Fruit fly (Drosophila melanogaster) whole organism, embryonic: Measurements from ENCODE around the gene Arp3.

Experiments used
- Awh ChIP-seq: fragments of 200-800 bp; sonication (Bioruptor generic); IDR thresholded peaks from 2 replicates; pipeline ENCODE4, ENCODE4 v1.3.6; 2022; ENCODE audit warnings: missing biosample characterization, missing genetic modification characterization
- Bteb2 ChIP-seq: fragments of 200-800 bp; sonication (Bioruptor generic); optimal IDR thresholded peaks from 2 replicates; lab custom pipeline; 2016; ENCODE audit warnings: missing biosample characterization, missing genetic modification characterization
- CG11093 ChIP-seq: fragments of 200-800 bp; sonication (Bioruptor generic); IDR thresholded peaks from 3 replicates; pipeline ENCODE4 v1.3.6; 2022; ENCODE audit warnings: missing biosample characterization, missing genetic modification characterization
- CG12155 ChIP-seq: fragments of 200-800 bp; sonication (Bioruptor generic); optimal IDR thresholded peaks from 3 replicates; lab custom pipeline; 2016; ENCODE audit warnings: missing biosample characterization, missing genetic modification characterization
- CG1233 ChIP-seq: fragments of 200-800 bp; sonication (Bioruptor generic); optimal IDR thresholded peaks from 4 replicates; lab custom pipeline; 2018; ENCODE audit warnings: missing biosample characterization, mild to moderate bottlenecking, missing genetic modification characterization
- CG12391 ChIP-seq: fragments of 200-800 bp; sonication (Bioruptor generic); optimal IDR thresholded peaks from 3 replicates; lab custom pipeline; 2018; ENCODE audit warnings: missing biosample characterization, mild to moderate bottlenecking, missing genetic modification characterization, moderate library complexity
- CG14667 ChIP-seq: fragments of 200-800 bp; sonication (Bioruptor generic); IDR thresholded peaks from 2 replicates; pipeline ENCODE4 v1.3.6; 2022; ENCODE audit warnings: missing biosample characterization, missing genetic modification characterization
- CG15514 ChIP-seq: fragments of 200-800 bp; sonication (Bioruptor generic); optimal IDR thresholded peaks from 3 replicates; lab custom pipeline; 2017; ENCODE audit warnings: missing biosample characterization, missing genetic modification characterization, mild to moderate bottlenecking, moderate library complexity, missing genetic modification reagents
- CG16779 ChIP-seq: fragments of 200-800 bp; sonication (Bioruptor generic); IDR thresholded peaks from 2 replicates; pipeline ENCODE4 v1.3.6; 2022; ENCODE audit warnings: missing biosample characterization, missing genetic modification characterization
- CG17829 ChIP-seq: fragments of 200-800 bp; optimal IDR thresholded peaks from 2 replicates; lab custom pipeline; 2019; ENCODE audit warnings: missing biosample characterization, mild to moderate bottlenecking, missing genetic modification characterization, moderate library complexity
- CG18262 ChIP-seq: fragments of 200-800 bp; optimal IDR thresholded peaks from 3 replicates; lab custom pipeline; 2019; ENCODE audit warnings: missing biosample characterization, mild to moderate bottlenecking, missing genetic modification characterization, moderate library complexity
- CG18476 ChIP-seq: fragments of 200-800 bp; sonication (Bioruptor generic); optimal IDR thresholded peaks from 2 replicates; lab custom pipeline; 2016; ENCODE audit warnings: missing biosample characterization, mild to moderate bottlenecking, missing genetic modification characterization
- CG18764 ChIP-seq: fragments of 200-800 bp; sonication (Bioruptor generic); optimal IDR thresholded peaks from 3 replicates; lab custom pipeline; 2016; ENCODE audit warnings: missing biosample characterization, missing genetic modification characterization
- CG31441 ChIP-seq: fragments of 200-800 bp; sonication (Bioruptor generic); IDR thresholded peaks from 2 replicates; pipeline ENCODE4 v1.3.6; 2022; ENCODE audit warnings: missing biosample characterization, missing genetic modification characterization
- CG33213 ChIP-seq: fragments of 200-800 bp; sonication (Bioruptor generic); optimal IDR thresholded peaks from 3 replicates; lab custom pipeline; 2016; ENCODE audit warnings: missing biosample characterization, missing genetic modification characterization
- CG3726 ChIP-seq: fragments of 200-800 bp; sonication (Bioruptor generic); IDR thresholded peaks from 3 replicates; pipeline ENCODE4, ENCODE4 v1.3.6; 2022; ENCODE audit warnings: missing biosample characterization, missing genetic modification characterization
- CG4617 ChIP-seq: fragments of 200-800 bp; sonication (Bioruptor generic); optimal IDR thresholded peaks from 3 replicates; lab custom pipeline; 2016; ENCODE audit warnings: missing biosample characterization, missing genetic modification characterization, borderline replicate concordance
- CG6654 ChIP-seq: fragments of 200-800 bp; sonication (Bioruptor generic); optimal IDR thresholded peaks from 2 replicates; lab custom pipeline; 2017; ENCODE audit warnings: missing biosample characterization, mild to moderate bottlenecking, missing genetic modification characterization
- CG7271 ChIP-seq: fragments of 200-800 bp; sonication (Bioruptor generic); optimal IDR thresholded peaks from 2 replicates; lab custom pipeline; 2018; ENCODE audit warnings: missing biosample characterization, mild to moderate bottlenecking, missing genetic modification characterization, moderate library complexity
- CkIIα-i1 ChIP-seq: fragments of 200-800 bp; sonication (Bioruptor generic); IDR thresholded peaks from 2 replicates; pipeline ENCODE4 v1.3.6; 2022; ENCODE audit warnings: missing biosample characterization, missing genetic modification characterization
- CoRest ChIP-seq: fragments of 200-800 bp; sonication (Bioruptor generic); optimal IDR thresholded peaks from 3 replicates; lab custom pipeline; 2018; ENCODE audit warnings: missing biosample characterization, mild to moderate bottlenecking, missing genetic modification characterization, moderate library complexity
- Dll ChIP-seq: fragments of 200-800 bp; sonication (Bioruptor generic); IDR thresholded peaks from 4 replicates; pipeline ENCODE4 v1.3.6; 2022; ENCODE audit warnings: missing biosample characterization, missing genetic modification characterization; ENCODE audit not compliant: partially characterized antibody
- Dp ChIP-seq: fragments of 200-800 bp; sonication (Bioruptor generic); optimal IDR thresholded peaks from 2 replicates; lab custom pipeline; 2018; ENCODE audit warnings: missing biosample characterization, mild to moderate bottlenecking, missing genetic modification characterization, moderate library complexity
- Dref ChIP-seq: fragments of 200-800 bp; sonication (Bioruptor generic); IDR thresholded peaks from 2 replicates; pipeline ENCODE4 v1.3.6; 2022; ENCODE audit warnings: missing biosample characterization, missing genetic modification characterization
- ERR ChIP-seq: fragments of 200-800 bp; sonication (Bioruptor generic); optimal IDR thresholded peaks from 2 replicates; lab custom pipeline; 2016; ENCODE audit warnings: missing biosample characterization, missing genetic modification characterization
- GATAe ChIP-seq: fragments of 200-800 bp; sonication (Bioruptor generic); conservative IDR thresholded peaks from 2 replicates; pipeline ENCODE4 v1.3.6; 2022; ENCODE audit warnings: missing biosample characterization, missing genetic modification characterization
- Gsc ChIP-seq: fragments of 200-800 bp; sonication (Bioruptor generic); IDR thresholded peaks from 2 replicates; pipeline ENCODE4 v1.3.6; 2022; ENCODE audit warnings: missing biosample characterization, missing genetic modification characterization
- HmgD ChIP-seq: fragments of 200-800 bp; sonication (Bioruptor generic); optimal IDR thresholded peaks from 3 replicates; lab custom pipeline; 2016; ENCODE audit warnings: missing biosample characterization, missing genetic modification characterization
- Max ChIP-seq: fragments of 200-800 bp; sonication (Bioruptor generic); optimal IDR thresholded peaks from 2 replicates; lab custom pipeline; 2016; ENCODE audit warnings: missing biosample characterization, mild to moderate bottlenecking, missing genetic modification characterization
- Scr ChIP-seq: fragments of 200-800 bp; sonication (Bioruptor generic); IDR thresholded peaks from 2 replicates; pipeline ENCODE4 v1.3.6; 2022; ENCODE audit warnings: missing biosample characterization, missing genetic modification characterization; ENCODE audit not compliant: partially characterized antibody
- Six4 ChIP-seq: fragments of 200-800 bp; sonication (Bioruptor generic); optimal IDR thresholded peaks from 2 replicates; lab custom pipeline; 2016; ENCODE audit warnings: missing biosample characterization, missing genetic modification characterization
- YL-1 ChIP-seq: fragments of 200-800 bp; sonication (Bioruptor generic); optimal IDR thresholded peaks from 3 replicates; lab custom pipeline; 2017; ENCODE audit warnings: missing biosample characterization, mild to moderate bottlenecking, missing genetic modification characterization
- ara ChIP-seq: fragments of 200-800 bp; sonication (Bioruptor generic); IDR thresholded peaks from 2 replicates; pipeline ENCODE4 v1.3.6; 2022; ENCODE audit warnings: missing biosample characterization, missing genetic modification characterization
- bbx ChIP-seq: fragments of 200-800 bp; sonication (Bioruptor generic); IDR thresholded peaks from 2 replicates; pipeline ENCODE4 v1.3.6; 2022; ENCODE audit warnings: missing biosample characterization, missing genetic modification characterization; ENCODE audit not compliant: partially characterized antibody
- eve ChIP-seq, 2 experiments: fragments of >200 bp; optimal IDR thresholded peaks; 2 replicates each; lab custom pipeline; 2017; ENCODE audit warnings: missing biosample characterization in 2 of 2, missing genetic modification characterization in 2 of 2
- fd102C ChIP-seq: fragments of 200-800 bp; sonication (Bioruptor generic); optimal IDR thresholded peaks from 2 replicates; lab custom pipeline; 2018; ENCODE audit warnings: missing biosample characterization, mild to moderate bottlenecking, missing genetic modification characterization, moderate library complexity
- fd64A ChIP-seq: fragments of 200-800 bp; sonication (Bioruptor generic); optimal IDR thresholded peaks from 3 replicates; lab custom pipeline; 2018; ENCODE audit warnings: missing biosample characterization, mild to moderate bottlenecking, missing genetic modification characterization
- gcm ChIP-seq: fragments of 200-800 bp; sonication (Bioruptor generic); optimal IDR thresholded peaks from 2 replicates; lab custom pipeline; 2019; ENCODE audit warnings: missing biosample characterization, mild to moderate bottlenecking, missing genetic modification characterization, moderate library complexity
- gt ChIP-seq: fragments of 200-800 bp; sonication (Bioruptor generic); IDR thresholded peaks from 2 replicates; pipeline ENCODE4 v1.3.6; 2022; ENCODE audit warnings: missing biosample characterization, missing genetic modification characterization
- pros ChIP-seq: fragments of 200-800 bp; sonication (Bioruptor generic); optimal IDR thresholded peaks from 3 replicates; lab custom pipeline; 2019; ENCODE audit warnings: missing biosample characterization, mild to moderate bottlenecking, missing genetic modification characterization, moderate library complexity
- pum ChIP-seq: fragments of 200-800 bp; sonication (Bioruptor generic); optimal IDR thresholded peaks from 2 replicates; lab custom pipeline; 2016; ENCODE audit warnings: missing biosample characterization, missing genetic modification characterization
- repo ChIP-seq: fragments of 200-800 bp; sonication (Bioruptor generic); optimal IDR thresholded peaks from 2 replicates; lab custom pipeline; 2016; ENCODE audit warnings: missing biosample characterization, missing genetic modification characterization
- ro ChIP-seq: fragments of 200-800 bp; sonication (Bioruptor generic); IDR thresholded peaks from 2 replicates; pipeline ENCODE4 v1.3.6; 2022; ENCODE audit warnings: missing biosample characterization, missing genetic modification characterization
- salm ChIP-seq: fragments of 200-800 bp; sonication (Bioruptor generic); optimal IDR thresholded peaks from 2 replicates; lab custom pipeline; 2018; ENCODE audit warnings: missing biosample characterization, mild to moderate bottlenecking, missing genetic modification characterization
- stwl ChIP-seq: fragments of 200-800 bp; sonication (Bioruptor generic); optimal IDR thresholded peaks from 3 replicates; lab custom pipeline; 2018; ENCODE audit warnings: missing biosample characterization, mild to moderate bottlenecking, missing genetic modification characterization, moderate library complexity
- tio ChIP-seq: fragments of 200-800 bp; sonication (Bioruptor generic); optimal IDR thresholded peaks from 2 replicates; lab custom pipeline; 2017; ENCODE audit warnings: missing biosample characterization, missing genetic modification characterization, inconsistent platforms
- trh ChIP-seq: fragments of 200-800 bp; sonication (Bioruptor generic); optimal IDR thresholded peaks from 2 replicates; lab custom pipeline; 2016; ENCODE audit warnings: missing biosample characterization, missing genetic modification characterization
- ttk ChIP-seq: fragments of 200-800 bp; sonication (Bioruptor generic); IDR thresholded peaks from 2 replicates; pipeline ENCODE4 v2.1.2; 2022; ENCODE audit warnings: missing biosample characterization, missing genetic modification characterization
- tx ChIP-seq: fragments of 200-800 bp; sonication (Bioruptor generic); optimal IDR thresholded peaks from 2 replicates; lab custom pipeline; 2016; ENCODE audit warnings: missing biosample characterization, missing genetic modification characterization
- wdn ChIP-seq: fragments of 200-800 bp; sonication (Bioruptor generic); IDR thresholded peaks from 2 replicates; pipeline ENCODE4 v1.3.6; 2022; ENCODE audit warnings: missing biosample characterization, missing genetic modification characterization

The Arp3 gene

DNA sequence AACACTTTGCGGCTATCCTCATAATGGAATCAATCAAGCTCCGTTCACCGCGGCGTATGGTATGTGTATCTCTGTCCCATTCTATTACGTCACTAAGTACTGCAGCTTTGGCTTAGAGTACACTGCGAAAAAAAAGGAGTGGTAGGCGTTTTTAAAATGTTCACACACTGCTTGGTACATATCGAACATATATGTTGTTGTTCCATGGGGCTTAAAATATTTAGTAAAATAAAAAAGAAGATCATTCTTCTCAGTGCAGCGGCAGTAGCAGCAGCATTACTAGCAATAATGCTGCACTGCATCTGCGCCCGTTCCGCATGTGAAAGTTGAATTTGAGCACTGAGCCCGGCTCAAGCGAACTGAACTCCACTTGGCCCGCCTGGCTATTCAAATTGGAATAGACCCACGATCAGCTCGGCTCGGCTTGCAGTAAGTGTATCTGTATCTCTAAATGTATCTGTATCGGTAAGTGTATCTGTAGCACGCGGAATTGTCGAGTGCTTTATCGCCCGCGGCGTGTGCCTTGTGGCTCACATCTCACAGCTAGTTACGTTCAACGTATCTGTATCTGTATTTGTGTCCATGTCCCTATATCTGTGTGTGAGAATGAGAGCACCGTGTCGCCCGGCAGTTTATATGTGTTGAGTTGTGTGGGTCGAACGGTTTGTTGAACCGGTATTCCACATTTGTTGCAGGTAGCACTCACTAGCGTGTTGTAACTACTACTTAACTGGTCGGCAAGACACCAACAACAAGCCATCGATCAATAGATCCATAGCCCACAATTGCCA, 37.7 kb upstream of the Arp3 start (continued):
- TF ChIP-seq Six4 (GFP tag; lab: Kevin White, UChicago) = peak; percentile 1
- no peak for TF ChIP-seq CG1233
- no peak for TF ChIP-seq wdn (GFP tag; lab: Robert Waterston, UW)
- no peak for TF ChIP-seq HmgD (GFP tag; lab: Kevin White, UChicago)
- TF ChIP-seq Scr (GFP tag; lab: Robert Waterston, UW) = no peak
- TF ChIP-seq CoRest (tag; lab: Kevin White, UChicago) = peak; percentile 60
- peak; percentile 1 for TF ChIP-seq salm (tag; lab: Kevin White, UChicago)
- TF ChIP-seq Dref (GFP tag; lab: Robert Waterston, UW) = no peak
- no peak for TF ChIP-seq fd102C
- peak; percentile 61 for TF ChIP-seq CG31441 (GFP tag; lab: Robert Waterston, UW)
- no peak for TF ChIP-seq stwl (tag; lab: Kevin White, UChicago)
- peak; percentile 66; the same call in 1 of the 2 replicates for TF ChIP-seq ttk
- peak; percentile 54 for TF ChIP-seq pum (GFP tag; lab: Kevin White, UChicago)
- no peak for TF ChIP-seq ro (GFP tag; lab: Robert Waterston, UW)
- TF ChIP-seq tx (GFP tag; lab: Kevin White, UChicago) = no peak
- TF ChIP-seq CG18476 (GFP tag; lab: Kevin White, UChicago) = peak; percentile 23
- peak; percentile 46; the same call in 1 of the 2 replicates for TF ChIP-seq Gsc (GFP tag; lab: Robert Waterston, UW)
- no peak for TF ChIP-seq Dll
- peak; percentile 29 for TF ChIP-seq Max
- TF ChIP-seq CG12155 = no peak
- TF ChIP-seq pros (GFP tag; lab: Kevin White, UChicago) = no peak
- peak; percentile 62 for TF ChIP-seq tio (GFP tag; lab: Kevin White, UChicago)
- no peak for TF ChIP-seq trh
- no peak for TF ChIP-seq CG14667 (GFP tag; lab: Robert Waterston, UW)
- TF ChIP-seq CG3726 = no peak
- no peak for TF ChIP-seq gt (GFP tag; lab: Robert Waterston, UW)
- TF ChIP-seq eve (GFP tag; optimal IDR thresholded peaks at IDR 0.05; lab: Kevin White, UChicago) = peak in 1 of 2 experiments; percentile 62
- TF ChIP-seq CG17829 (tag; lab: Kevin White, UChicago) = no peak
- peak; percentile 12 for TF ChIP-seq gcm
- TF ChIP-seq ara (GFP tag; lab: Robert Waterston, UW) = peak; percentile 29; the same call in 1 of the 2 replicates
- no peak for TF ChIP-seq ERR (GFP tag; lab: Kevin White, UChicago)
- no peak for TF ChIP-seq CG7271 (tag; lab: Kevin White, UChicago)
- no peak for TF ChIP-seq CkIIα-i1 (GFP tag; lab: Robert Waterston, UW)
- TF ChIP-seq CG11093 (GFP tag; lab: Robert Waterston, UW) = peak; percentile 26; the same call in 1 of the 3 replicates
- TF ChIP-seq CG4617 = peak; percentile 12
- TF ChIP-seq CG18764 = peak; percentile 35
- TF ChIP-seq CG16779 = no peak
- peak; percentile 41 for TF ChIP-seq CG18262 (tag; lab: Kevin White, UChicago)
- TF ChIP-seq GATAe (GFP tag; lab: Robert Waterston, UW) = no peak
- peak; percentile 47; the same call in 1 of the 2 replicates for TF ChIP-seq Awh
- TF ChIP-seq repo (GFP tag; lab: Kevin White, UChicago) = no peak
- TF ChIP-seq Bteb2 (GFP tag; lab: Kevin White, UChicago) = no peak
- TF ChIP-seq CG12391 = peak; percentile 49
- TF ChIP-seq bbx (GFP tag; lab: Robert Waterston, UW) = no peak
- no peak for TF ChIP-seq fd64A (GFP tag; lab: Kevin White, UChicago)
- TF ChIP-seq Dp = no peak
- TF ChIP-seq CG33213 (GFP tag; lab: Kevin White, UChicago) = peak; percentile 41
- TF ChIP-seq CG15514 (GFP tag; lab: Kevin White, UChicago) = peak; percentile 29
- peak; percentile 2 for TF ChIP-seq CG6654
- TF ChIP-seq YL-1 (GFP tag; lab: Kevin White, UChicago) = no peak
